Fruit fly (Drosophila melanogaster): Measurements from ENCODE around the gene COX7AL2.

The COX7AL2 gene

dm6 chr2L:2216065-2216464 lies 18.4 kb upstream of the COX7AL2 start, which contains the start of gene daed:
TSS of gene daed (minus strand) at chr2L:2216311.
- no peak for TF ChIP-seq noc (tag; optimal IDR thresholded peaks at IDR 0.05)

- TF ChIP-seq noc (tag; optimal IDR thresholded peaks at IDR 0.05), result peak; percentile 5
These were observed 16.3 kb upstream of the COX7AL2 start, which contains the start of the genes Uch and CG34174 for dm6 chr2L:2214004-2214403. TSS of gene Uch (minus strand) at chr2L:2214211. TSS of gene CG34174 (plus strand) at chr2L:2214266.

dm6 chr2L:2212478-2212877 lies 14.8 kb upstream of the COX7AL2 start, which contains the start of gene CG15385:
TSS of gene CG15385 (minus strand) at chr2L:2212571.
- TF ChIP-seq noc (tag; optimal IDR thresholded peaks at IDR 0.05), result no peak

DNA sequence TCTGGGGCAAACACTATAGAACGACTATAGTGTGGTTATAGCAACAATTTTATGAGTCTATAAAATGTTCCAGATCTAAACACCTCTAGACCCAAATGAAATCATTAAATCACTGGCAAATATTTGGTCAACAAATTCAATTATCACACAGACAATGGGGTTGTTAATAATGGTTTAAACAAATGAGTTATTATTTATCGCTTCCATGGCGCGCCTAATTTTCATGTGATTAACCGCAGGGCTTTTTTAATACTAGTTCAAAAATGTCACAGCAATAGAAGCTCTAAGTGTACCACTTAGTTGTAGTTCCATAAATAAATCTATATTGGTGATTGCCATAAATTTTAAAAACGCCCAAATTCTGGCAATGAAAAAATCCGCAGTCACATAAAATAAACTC lies 11.3 kb upstream of the COX7AL2 start, which contains the start of gene CG33124:
TSS of gene CG33124 (minus strand) at position 101 of the 400 bp plus-strand sequence.
- no peak for TF ChIP-seq noc (tag; optimal IDR thresholded peaks at IDR 0.05)

DNA sequence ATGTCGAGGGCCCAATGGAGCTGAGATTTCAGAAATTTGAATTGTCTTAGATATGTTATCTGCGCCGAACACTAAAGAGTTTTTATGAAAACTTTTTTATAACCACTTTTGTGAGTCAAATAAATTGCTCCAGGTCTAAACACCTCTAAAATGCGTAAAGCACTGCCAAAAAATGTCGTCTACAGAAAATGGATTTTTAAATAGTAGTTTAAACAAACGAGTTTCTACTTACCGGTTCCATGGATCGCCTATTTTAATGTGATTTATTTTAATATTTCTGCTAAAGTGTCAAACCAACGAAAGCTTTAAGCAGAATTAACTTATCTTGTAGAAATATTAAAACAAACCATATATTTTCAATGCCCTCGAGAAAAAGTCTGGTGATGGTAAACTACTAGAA lies 8.4 kb upstream of the COX7AL2 start, which contains the start of gene CG31668:
TSS of gene CG31668 (minus strand) at position 101 of the 400 bp plus-strand sequence.
- no peak for TF ChIP-seq noc (tag; optimal IDR thresholded peaks at IDR 0.05)

DNA sequence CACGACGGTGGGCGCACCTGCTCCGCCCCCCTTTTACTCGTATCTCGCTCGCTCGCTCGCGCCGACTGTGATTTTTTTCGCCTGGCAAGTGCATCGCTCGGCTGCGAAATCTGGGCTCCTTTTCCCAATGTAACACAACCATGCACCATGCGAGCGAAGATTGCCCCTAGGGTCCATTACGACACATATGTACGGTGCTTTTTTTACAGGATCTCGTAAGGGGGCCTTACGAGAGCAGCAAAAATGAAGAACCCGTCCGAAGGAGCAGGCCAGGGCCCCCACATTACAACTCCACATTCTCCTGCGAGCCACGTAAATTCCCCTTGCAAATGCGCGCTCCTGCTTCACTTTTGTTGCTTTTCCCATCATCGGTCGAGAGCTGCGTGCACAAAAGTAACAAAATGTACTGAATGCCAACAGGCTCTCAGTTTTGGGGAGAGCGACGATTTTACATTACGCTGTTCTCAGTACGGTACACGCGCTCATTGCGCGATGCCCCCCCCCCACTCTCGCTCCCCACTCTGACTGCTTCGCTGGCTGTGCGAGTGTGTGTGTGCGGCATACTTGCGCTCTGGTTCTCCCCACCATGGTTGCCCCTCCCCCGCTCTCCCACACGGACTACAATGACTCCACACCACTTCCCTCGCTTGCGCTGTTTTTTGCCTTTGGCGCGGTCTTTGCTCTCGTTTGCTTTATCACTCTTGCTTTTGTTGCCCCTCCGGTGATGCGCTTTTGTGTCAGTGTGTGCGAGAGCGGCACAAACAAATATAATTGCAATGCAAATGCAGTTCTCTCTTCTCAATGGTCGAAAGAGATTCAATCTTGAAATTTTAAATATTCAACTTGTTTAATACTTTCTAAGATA lies 5.4 kb upstream of the COX7AL2 start:
- TF ChIP-seq noc (tag; optimal IDR thresholded peaks at IDR 0.05), result no peak

DNA sequence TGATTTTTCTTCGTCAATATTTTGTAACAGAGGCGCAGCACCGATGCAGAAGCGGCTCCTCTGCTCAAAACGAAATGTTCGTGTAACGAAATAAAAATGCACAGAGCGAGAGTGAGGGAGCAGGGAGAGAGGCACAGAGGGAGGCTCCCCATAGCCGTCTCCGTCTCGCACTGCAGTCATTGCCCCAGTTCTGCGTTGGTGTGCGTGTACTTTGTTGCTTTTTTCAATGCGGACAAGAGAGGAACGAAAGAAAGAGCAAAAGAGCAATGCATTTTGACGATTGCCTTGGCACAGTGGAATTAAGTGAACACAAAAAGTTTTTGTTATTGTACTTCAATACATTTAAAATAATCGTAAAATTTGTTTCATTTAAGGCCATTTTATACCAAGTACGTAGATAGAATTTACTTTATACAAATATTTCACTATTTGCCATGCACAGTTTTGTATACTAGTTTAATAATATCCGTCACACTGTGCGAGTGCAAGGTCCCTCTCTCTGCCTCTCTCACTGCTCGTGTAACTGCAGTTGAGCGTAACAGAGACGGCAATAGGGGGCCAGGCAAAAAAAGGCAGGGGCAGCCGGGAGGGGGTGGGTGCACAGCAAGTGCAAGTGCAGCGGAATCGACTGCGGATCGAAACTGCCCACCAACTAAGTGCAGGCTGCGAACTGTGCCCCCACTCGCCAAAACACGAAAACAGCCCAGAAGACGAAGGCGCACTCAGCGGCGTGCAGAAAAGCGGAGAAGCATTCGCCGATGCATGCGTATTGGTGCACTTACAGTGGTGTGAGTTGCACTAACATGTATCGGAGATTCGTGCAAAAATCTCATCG lies 4.5 kb upstream of the COX7AL2 start:
- no peak for TF ChIP-seq noc (tag; optimal IDR thresholded peaks at IDR 0.05)

DNA sequence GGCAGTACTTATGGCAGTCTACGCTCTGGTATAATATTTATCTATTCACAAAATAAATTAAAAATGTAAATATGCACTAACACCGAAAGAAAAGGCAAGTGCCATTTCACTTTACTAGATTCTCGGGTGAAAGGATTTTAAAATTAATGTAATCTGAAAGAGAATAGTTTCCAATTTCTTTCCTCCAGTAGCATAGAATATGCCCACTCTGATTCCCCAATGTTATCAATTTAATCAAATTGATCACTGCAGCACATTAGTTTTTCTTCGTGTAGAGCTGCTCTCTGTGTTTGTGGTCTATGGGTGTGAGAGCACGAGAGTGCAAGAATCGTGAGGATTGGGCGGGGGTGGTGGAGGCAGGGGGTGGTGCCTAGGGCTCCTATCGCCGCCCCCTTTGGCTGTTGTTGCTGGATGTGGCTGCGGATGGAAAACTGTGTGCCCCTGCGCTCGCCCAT lies 3.4 kb upstream of the COX7AL2 start:
- no peak for TF ChIP-seq noc (tag; optimal IDR thresholded peaks at IDR 0.05)

- TF ChIP-seq noc (tag; optimal IDR thresholded peaks at IDR 0.05), result no peak
These were observed 2.7 kb upstream of the COX7AL2 start for dm6 chr2L:2200136-2201036.

DNA sequence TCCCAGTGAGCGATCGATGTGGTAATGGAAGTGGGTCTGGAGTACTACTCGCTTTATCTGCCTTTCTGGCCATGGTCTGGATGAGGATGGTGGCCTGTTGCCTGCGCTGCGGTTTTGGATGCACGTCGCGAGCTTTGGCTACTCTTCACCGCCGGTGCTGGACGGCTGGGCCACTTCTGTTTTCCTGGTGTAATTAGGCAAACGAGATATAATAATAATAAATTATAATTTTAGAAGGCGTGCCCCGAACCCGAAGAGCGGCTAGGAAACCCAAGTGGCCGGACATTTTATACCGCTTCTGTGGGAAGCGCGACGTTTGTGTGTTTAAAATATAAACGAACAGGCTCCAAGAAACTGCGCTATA lies 1.7 kb upstream of the COX7AL2 start:
- no peak for TF ChIP-seq noc (tag; optimal IDR thresholded peaks at IDR 0.05)

DNA sequence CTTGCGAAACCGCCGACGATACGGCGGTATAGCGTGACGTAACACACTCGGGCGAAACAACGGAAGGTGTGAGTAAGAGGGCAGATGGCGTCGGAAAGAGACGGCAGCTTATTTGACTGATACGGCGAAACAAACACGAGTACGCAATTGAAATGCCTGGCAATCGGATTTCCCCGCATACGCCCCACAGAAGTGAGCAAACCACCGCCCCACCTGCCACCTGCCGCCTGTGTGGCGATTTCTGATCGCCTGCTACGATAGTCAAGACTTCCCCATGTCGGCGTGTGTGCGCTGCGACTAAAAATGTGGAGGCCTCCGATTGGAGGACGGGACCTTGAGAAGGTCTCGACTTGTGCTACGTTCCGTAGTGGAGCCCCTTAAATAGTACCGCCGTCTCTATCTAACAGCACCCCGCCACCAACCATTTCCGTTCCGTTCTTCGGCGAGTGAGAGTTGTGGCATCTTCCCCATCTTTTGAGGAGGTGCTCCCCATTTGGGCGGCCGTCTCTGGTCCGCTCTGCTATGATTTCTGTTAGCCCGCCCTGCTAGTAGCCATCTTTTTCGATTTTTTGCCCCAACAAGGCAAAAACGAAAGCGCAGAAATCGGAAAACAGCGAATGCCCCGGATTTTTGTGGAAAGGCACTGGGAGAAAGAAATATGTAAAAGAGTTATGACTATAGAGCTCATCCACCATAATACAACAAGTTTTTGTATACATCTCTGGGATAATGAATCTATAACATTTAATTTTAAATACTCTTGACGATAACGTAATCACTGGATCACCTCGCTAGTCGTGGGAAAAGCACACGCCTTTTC lies 1.1 kb upstream of the COX7AL2 start:
- TF ChIP-seq noc (tag; optimal IDR thresholded peaks at IDR 0.05), result peak; percentile 56

dm6 chr2L:2198119-2198494 lies 395 bp upstream of the COX7AL2 start:
- no peak for TF ChIP-seq noc (tag; optimal IDR thresholded peaks at IDR 0.05)

dm6 chr2L:2196590-2197474 lies 880 bp downstream of the COX7AL2 start:
- TF ChIP-seq noc (tag; optimal IDR thresholded peaks at IDR 0.05), result peak; percentile 41

Data from whole organism, larva.